Fruit fly (Drosophila melanogaster): ENCODE results near the gene CarT.

CarT gene

DNA sequence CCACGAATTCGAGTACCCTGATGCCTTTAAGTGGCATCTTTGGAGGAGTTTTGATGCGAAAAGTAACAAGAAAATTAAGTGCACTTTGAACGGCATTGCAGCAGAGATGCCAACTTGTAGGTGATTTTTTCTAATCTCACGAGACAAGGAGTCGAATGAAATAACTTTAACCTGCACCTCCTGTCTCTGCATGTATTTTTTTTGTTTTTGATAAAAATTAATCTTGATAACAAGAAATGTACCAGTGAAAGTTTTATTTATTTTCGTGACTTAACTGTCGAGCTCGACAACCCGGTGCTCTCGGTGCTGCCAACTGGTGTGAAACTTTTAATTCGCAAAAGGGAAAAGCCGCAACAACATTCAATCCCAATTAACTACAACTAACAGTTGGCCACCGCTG lies 22.1 kb upstream of the CarT start, which contains the start of the genes Amacr and Ns4:
Gene Amacr (minus strand): TSS at position 182 of the 400 bp plus-strand sequence.
Gene Ns4 (plus strand): TSS at position 317 of the 400 bp plus-strand sequence.
- TF ChIP-seq CG17801 (GFP tag; optimal IDR thresholded peaks at IDR 0.05; ENCODE audit: partially characterized antibody) = peak; percentile 69

- TF ChIP-seq CG17801 (GFP tag; optimal IDR thresholded peaks at IDR 0.05; ENCODE audit: partially characterized antibody) = no peak
Observed at dm6 chr2L:20735121-20735855, 5.2 kb upstream of the CarT start.

DNA sequence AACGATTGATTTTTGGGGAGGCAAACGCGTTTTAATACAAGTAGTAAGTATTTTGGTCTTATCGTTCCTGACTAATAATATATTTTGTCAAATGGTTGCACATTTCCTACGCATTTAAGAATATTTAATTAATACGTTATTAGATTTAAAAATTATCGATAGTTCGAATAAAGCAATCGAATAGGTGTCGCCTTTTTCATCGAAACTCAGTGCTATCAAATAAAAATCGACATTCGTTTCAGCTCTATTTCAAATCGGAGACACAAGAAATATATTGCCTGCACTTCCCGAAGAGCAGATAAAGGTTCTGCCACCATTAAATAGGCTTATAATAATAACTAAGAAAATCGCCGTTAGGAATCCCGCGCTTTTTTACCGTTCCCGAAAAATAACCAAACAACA lies 4.6 kb upstream of the CarT start:
- no peak for TF ChIP-seq CG17801 (GFP tag; optimal IDR thresholded peaks at IDR 0.05; ENCODE audit: partially characterized antibody)

dm6 chr2L:20734066-20734686 lies 4.1 kb upstream of the CarT start, which contains the start of gene TM9SF2:
Gene TM9SF2, minus strand, starts transcription at chr2L:20734309.
- TF ChIP-seq CG17801 (GFP tag; optimal IDR thresholded peaks at IDR 0.05; ENCODE audit: partially characterized antibody) = no peak

DNA sequence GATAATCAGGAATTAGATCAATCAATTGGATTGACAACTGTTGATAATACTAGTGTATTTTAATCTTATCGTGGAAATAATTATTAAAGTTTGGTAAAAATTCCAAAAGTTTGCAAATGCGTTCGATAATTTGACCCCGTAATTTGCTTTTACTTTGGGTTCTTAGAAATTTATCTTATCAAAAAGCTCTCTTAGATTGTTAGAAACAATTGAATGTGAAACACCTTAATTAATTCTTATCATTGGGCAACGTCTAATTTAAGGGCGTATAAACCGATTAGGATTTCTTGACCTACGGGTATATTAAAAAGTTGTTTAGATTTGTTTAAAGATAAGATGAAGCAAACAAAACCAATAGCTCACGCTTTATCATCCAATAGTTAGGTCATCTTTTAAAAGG lies 2.9 kb upstream of the CarT start:
- no peak for TF ChIP-seq CG17801 (GFP tag; optimal IDR thresholded peaks at IDR 0.05; ENCODE audit: partially characterized antibody)

- no peak for TF ChIP-seq CG17801 (GFP tag; optimal IDR thresholded peaks at IDR 0.05; ENCODE audit: partially characterized antibody)
Observed at dm6 chr2L:20726451-20726850, 3.6 kb downstream of the CarT start, which contains the start of gene CG9316. Gene CG9316, minus strand, starts transcription at chr2L:20726551.

DNA sequence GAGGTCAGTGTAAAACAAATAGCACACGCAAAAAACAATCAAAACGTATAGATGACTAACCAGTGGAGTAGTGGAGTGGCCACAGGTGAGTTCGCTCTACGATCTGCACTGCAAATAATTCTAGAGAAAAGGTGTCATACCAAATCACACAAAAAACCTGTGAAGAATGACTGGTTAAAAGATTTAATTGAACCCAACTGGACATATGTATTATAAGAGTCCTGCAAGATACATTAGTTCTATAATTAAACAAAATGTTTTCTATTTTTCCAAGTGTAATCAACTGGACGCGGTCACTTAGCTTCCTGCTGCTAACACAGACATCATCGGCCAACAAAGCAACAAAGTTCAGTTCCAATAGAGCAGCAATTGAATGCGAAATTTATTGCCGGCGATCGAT lies 6.1 kb downstream of the CarT start:
- TF ChIP-seq CG17801 (GFP tag; optimal IDR thresholded peaks at IDR 0.05; ENCODE audit: partially characterized antibody) = no peak

dm6 chr2L:20721456-20721855 lies 8.6 kb downstream of the CarT start:
- TF ChIP-seq CG17801 (GFP tag; optimal IDR thresholded peaks at IDR 0.05; ENCODE audit: partially characterized antibody) = no peak

- no peak for TF ChIP-seq CG17801 (GFP tag; optimal IDR thresholded peaks at IDR 0.05; ENCODE audit: partially characterized antibody)
Observed at dm6 chr2L:20720011-20720410, 10.1 kb downstream of the CarT start.

- no peak for TF ChIP-seq CG17801 (GFP tag; optimal IDR thresholded peaks at IDR 0.05; ENCODE audit: partially characterized antibody)
Observed at dm6 chr2L:20716712-20717111, 13.4 kb downstream of the CarT start.

DNA sequence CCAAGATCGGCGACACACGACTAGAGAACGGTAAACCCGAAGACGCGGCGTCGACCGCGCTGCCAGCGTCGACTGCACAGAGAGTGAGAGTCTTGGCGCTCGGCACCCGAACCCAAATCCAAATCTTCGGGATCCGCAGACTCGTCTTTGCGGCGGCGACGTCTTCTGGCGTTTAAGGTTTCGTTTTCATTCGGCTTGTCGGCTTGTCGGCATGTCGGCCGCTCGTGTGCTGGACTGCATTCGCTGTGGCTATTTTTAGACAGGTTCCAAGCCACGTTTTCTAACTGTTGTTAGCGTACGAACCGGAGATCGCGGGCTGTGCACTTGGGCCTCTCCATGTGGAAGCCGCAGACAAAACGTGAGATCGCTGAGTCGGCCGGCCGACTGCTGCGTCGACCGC lies 14.0 kb downstream of the CarT start:
- TF ChIP-seq CG17801 (GFP tag; optimal IDR thresholded peaks at IDR 0.05; ENCODE audit: partially characterized antibody) = peak; percentile 19

- TF ChIP-seq CG17801 (GFP tag; optimal IDR thresholded peaks at IDR 0.05; ENCODE audit: partially characterized antibody) = peak; percentile 32
Observed at dm6 chr2L:20714468-20715404, 15.3 kb downstream of the CarT start, which contains the start of gene Hr38. Gene Hr38, minus strand, starts transcription at chr2L:20714588.

- no peak for TF ChIP-seq CG17801 (GFP tag; optimal IDR thresholded peaks at IDR 0.05; ENCODE audit: partially characterized antibody)
Observed at dm6 chr2L:20705869-20706368, 24.2 kb downstream of the CarT start.

DNA sequence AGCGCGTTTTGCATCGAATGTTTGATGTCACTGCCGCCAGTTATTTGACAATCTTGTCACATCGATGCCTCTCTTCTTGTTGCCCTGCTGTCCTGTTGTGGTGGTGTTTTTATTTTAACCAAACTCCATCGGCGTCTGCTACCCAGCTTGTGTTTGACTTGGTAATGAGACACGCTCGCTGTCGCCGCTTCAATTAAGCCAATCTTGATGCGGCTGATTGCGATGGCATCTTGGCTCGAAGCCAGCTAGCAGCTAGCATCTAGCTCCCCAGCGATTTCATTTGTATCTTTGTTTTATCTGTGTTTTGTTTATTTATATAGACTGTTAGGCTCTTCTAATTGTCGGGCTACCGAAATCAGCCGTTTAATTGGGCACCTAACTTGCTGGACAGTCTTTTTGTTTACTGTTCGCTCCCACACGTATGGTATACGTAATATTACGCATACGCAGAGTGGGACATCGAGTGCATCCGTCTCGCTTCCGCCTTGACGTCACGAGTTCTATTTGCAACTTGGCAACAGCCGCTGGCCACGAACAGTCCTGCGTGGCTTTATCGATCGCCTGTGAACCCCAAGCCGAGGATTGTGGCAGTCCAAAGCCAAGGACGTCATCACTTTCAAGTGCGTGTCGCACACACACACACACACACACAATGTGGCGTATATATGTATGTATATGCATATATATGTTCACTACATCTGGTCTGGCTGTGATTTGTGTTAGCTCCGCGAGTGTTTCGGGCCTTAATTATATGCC lies 25.4 kb downstream of the CarT start:
- TF ChIP-seq CG17801 (GFP tag; optimal IDR thresholded peaks at IDR 0.05; ENCODE audit: partially characterized antibody) = no peak

All from ovary, adult (tissue).